Worm (Caenorhabditis elegans) whole organism, mixed stage, embryonic: ENCODE data around the gene srv-9.

ENCODE experiments used
- blmp-1 ChIP-seq: fragments of 150-350 bp; optimal IDR thresholded peaks from 2 replicates; lab custom pipeline; 2014; ENCODE audit warnings: missing biosample characterization, missing genetic modification characterization
- ceh-83 ChIP-seq: fragments of 200-800 bp; sonication (Bioruptor generic); optimal IDR thresholded peaks from 2 replicates; lab custom pipeline; 2018; ENCODE audit warnings: mild to moderate bottlenecking, missing genetic modification characterization, missing compliant biosample characterization
- ces-1 ChIP-seq: fragments of 150-350 bp; optimal IDR thresholded peaks from 2 replicates; lab custom pipeline; 2014; ENCODE audit warnings: missing biosample characterization, missing genetic modification reagents, missing genetic modification characterization
- cnd-1 ChIP-seq: fragments of 200-800 bp; sonication (Bioruptor generic); optimal IDR thresholded peaks from 2 replicates; lab custom pipeline; 2018; ENCODE audit warnings: mild to moderate bottlenecking, missing genetic modification characterization, missing compliant biosample characterization
- lin-13 ChIP-seq: fragments of 150-350 bp; optimal IDR thresholded peaks from 2 replicates; lab custom pipeline; 2014; ENCODE audit warnings: missing biosample characterization, missing genetic modification characterization
- lsy-2 ChIP-seq: fragments of 150-350 bp; optimal IDR thresholded peaks from 2 replicates; lab custom pipeline; 2014; ENCODE audit warnings: missing biosample characterization, missing genetic modification characterization
- nhr-76 ChIP-seq: sonication (generic microtip); optimal IDR thresholded peaks from 2 replicates; lab custom pipeline; 2017; ENCODE audit warnings: missing biosample characterization, missing genetic modification characterization
- snpc-4 ChIP-seq: fragments of 150-350 bp; optimal IDR thresholded peaks from 2 replicates; lab custom pipeline; 2014; ENCODE audit warnings: missing biosample characterization, missing genetic modification characterization
- sptf-1 ChIP-seq: sonication (generic microtip); optimal IDR thresholded peaks from 2 replicates; lab custom pipeline; 2017; ENCODE audit warnings: mild to moderate bottlenecking, missing genetic modification characterization, moderate library complexity, missing compliant biosample characterization
- unc-62 ChIP-seq: fragments of 150-350 bp; optimal IDR thresholded peaks from 2 replicates; lab custom pipeline; 2014; ENCODE audit warnings: missing biosample characterization, missing genetic modification reagents, missing genetic modification characterization
- ztf-11 ChIP-seq: fragments of 150-350 bp; optimal IDR thresholded peaks from 2 replicates; lab custom pipeline; 2014; ENCODE audit warnings: missing biosample characterization, missing genetic modification characterization

DNA sequence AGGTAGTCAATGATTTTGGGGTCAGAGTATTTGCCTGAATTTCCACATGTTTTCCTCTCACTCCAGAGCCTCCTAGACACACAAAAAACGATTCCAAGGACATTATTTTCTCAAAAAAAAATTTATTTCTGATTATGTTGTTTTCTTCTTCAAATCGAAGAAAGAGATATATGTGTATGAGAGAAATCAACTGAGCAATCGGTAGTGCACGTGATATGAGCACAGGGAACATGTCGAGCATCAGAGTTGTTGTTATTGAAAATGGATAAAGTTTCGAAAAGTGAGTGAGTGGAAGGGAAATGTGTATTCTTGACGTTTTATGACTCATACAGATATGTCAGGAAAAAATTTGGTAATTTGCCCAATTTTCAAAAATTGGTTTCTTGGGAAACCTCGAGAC lies 49.1 kb upstream of the srv-9 start:
- TF ChIP-seq lin-13 (no peak), cnd-1 (tag; lab: Kevin White, UChicago) (no peak), unc-62 (GFP tag; lab: Kevin White, UChicago) (no peak), lsy-2 (tag; lab: Kevin White, UChicago) (no peak), ces-1 (GFP tag; lab: Kevin White, UChicago) (no peak), sptf-1 (tag; lab: Kevin White, UChicago) (no peak), snpc-4 (tag; lab: Kevin White, UChicago) (no peak), ztf-11 (no peak), ceh-83 (GFP tag; lab: Kevin White, UChicago) (no peak), blmp-1 (tag; lab: Kevin White, UChicago) (no peak), nhr-76 (no peak)
